Worm (Caenorhabditis elegans) whole organism, young adult: ENCODE data around the gene C14A4.7.

Experiments used
- B0336.3 ChIP-seq: fragments of 200-800 bp; sonication (Bioruptor generic); IDR thresholded peaks from 2 replicates; pipeline ENCODE4 v1.3.6; 2022; ENCODE audit warnings: missing genetic modification characterization, missing compliant biosample characterization
- F33H1.4 ChIP-seq: fragments of 200-800 bp; sonication (Bioruptor generic); IDR thresholded peaks from 2 replicates; pipeline ENCODE4 v1.3.6; 2022; ENCODE audit warnings: missing genetic modification reagents, missing genetic modification characterization, missing compliant biosample characterization
- F57A8.1 ChIP-seq: fragments of 200-800 bp; sonication (Bioruptor generic); optimal IDR thresholded peaks from 2 replicates; lab custom pipeline; 2018; ENCODE audit warnings: mild to moderate bottlenecking, missing genetic modification characterization, moderate library complexity, missing compliant biosample characterization
- K12H6.12 ChIP-seq: fragments of 200-800 bp; sonication (Bioruptor generic); optimal IDR thresholded peaks from 2 replicates; lab custom pipeline; 2018; ENCODE audit warnings: mild to moderate bottlenecking, missing genetic modification characterization, missing compliant biosample characterization
- Y56A3A.18 ChIP-seq: fragments of 200-800 bp; sonication (Bioruptor generic); IDR thresholded peaks from 2 replicates; pipeline ENCODE4 v1.3.6; 2022; ENCODE audit warnings: missing genetic modification reagents, missing genetic modification characterization, missing compliant biosample characterization
- Y67H2A.10 ChIP-seq: fragments of 200-800 bp; sonication (Bioruptor generic); conservative IDR thresholded peaks from 2 replicates; pipeline ENCODE4 v1.3.6; 2022; ENCODE audit warnings: missing genetic modification reagents, missing genetic modification characterization, missing compliant biosample characterization
- ama-1 ChIP-seq, 3 experiments: fragments of 150-350 bp in 1 of 3; sonication (generic microtip) in 2 of 3; optimal IDR thresholded peaks; 2 replicates each; lab custom pipeline; 2014 to 2018; ENCODE audit warnings: missing biosample characterization in 2 of 3, missing genetic modification characterization in 2 of 3, missing genetic modification reagents in 2 of 3
- attf-5 ChIP-seq: fragments of 200-800 bp; sonication (Bioruptor generic); optimal IDR thresholded peaks from 2 replicates; lab custom pipeline; 2018; ENCODE audit warnings: mild to moderate bottlenecking, missing genetic modification characterization, missing compliant biosample characterization
- attf-6 ChIP-seq: fragments of 200-800 bp; sonication (Bioruptor generic); IDR thresholded peaks from 2 replicates; pipeline ENCODE4 v1.3.6; 2022; ENCODE audit warnings: missing genetic modification reagents, missing genetic modification characterization, missing compliant biosample characterization
- bed-2 ChIP-seq: fragments of 200-800 bp; sonication (Bioruptor generic); IDR thresholded peaks from 2 replicates; pipeline ENCODE4 v1.3.6; 2022; ENCODE audit warnings: missing genetic modification reagents, missing genetic modification characterization, missing compliant biosample characterization
- ccch-3 ChIP-seq: fragments of 200-800 bp; sonication (Bioruptor generic); optimal IDR thresholded peaks from 2 replicates; lab custom pipeline; 2018; ENCODE audit warnings: mild to moderate bottlenecking, missing genetic modification characterization, missing compliant biosample characterization
- cebp-1 ChIP-seq, 2 experiments: fragments of 200-800 bp in 1 of 2; sonication (Bioruptor generic) in 1 of 2; sonication (generic microtip) in 1 of 2; IDR thresholded peaks in 1 of 2; optimal IDR thresholded peaks in 1 of 2; 2 replicates each; pipeline versions ENCODE4 v1.3.6 to Lab custom; 2017 to 2022; ENCODE audit warnings: missing compliant biosample characterization in 2 of 2, missing genetic modification characterization in 2 of 2, mild to moderate bottlenecking in 1 of 2, missing genetic modification reagents in 1 of 2, moderate library complexity in 1 of 2
- ceh-40 ChIP-seq: fragments of 200-800 bp; sonication (Bioruptor generic); IDR thresholded peaks from 2 replicates; pipeline ENCODE4 v1.3.6; 2022; ENCODE audit warnings: missing genetic modification characterization, missing compliant biosample characterization
- ceh-79 ChIP-seq: sonication (generic microtip); optimal IDR thresholded peaks from 2 replicates; lab custom pipeline; 2017; ENCODE audit warnings: mild to moderate bottlenecking, missing genetic modification characterization, missing compliant biosample characterization
- dox-1 ChIP-seq: fragments of 200-800 bp; sonication (Bioruptor generic); IDR thresholded peaks from 2 replicates; pipeline ENCODE4 v1.3.6; 2022; ENCODE audit warnings: missing genetic modification reagents, missing genetic modification characterization, missing compliant biosample characterization
- him-1 ChIP-seq: sonication (generic microtip); optimal IDR thresholded peaks from 2 replicates; lab custom pipeline; 2016; ENCODE audit warnings: missing genotype, missing genetic modification reagents, missing genetic modification characterization, missing compliant biosample characterization
- hmg-1.2 ChIP-seq: fragments of 200-800 bp; sonication (Bioruptor generic); IDR thresholded peaks from 2 replicates; pipeline ENCODE4 v1.3.6; 2022; ENCODE audit warnings: missing genetic modification reagents, missing genetic modification characterization, missing compliant biosample characterization
- let-607 ChIP-seq, 2 experiments: fragments of 200-800 bp in 1 of 2; sonication (Bioruptor generic) in 1 of 2; sonication (generic microtip) in 1 of 2; optimal IDR thresholded peaks; 2 replicates each; lab custom pipeline; 2016 to 2018; ENCODE audit warnings: mild to moderate bottlenecking in 2 of 2, missing compliant biosample characterization in 2 of 2, missing genetic modification characterization in 2 of 2, moderate library complexity in 2 of 2, missing genotype in 1 of 2
- lin-35 ChIP-seq, 3 experiments: fragments of 150-350 bp in 2 of 3; sonication (generic microtip) in 1 of 3; optimal IDR thresholded peaks; 2 replicates each; lab custom pipeline; 2014 to 2018; ENCODE audit warnings: missing biosample characterization in 3 of 3, missing genetic modification characterization in 3 of 3, missing genetic modification reagents in 3 of 3
- lsy-27 ChIP-seq: sonication (generic microtip); optimal IDR thresholded peaks from 2 replicates; lab custom pipeline; 2017; ENCODE audit warnings: missing genetic modification characterization, mild to moderate bottlenecking, missing compliant biosample characterization, antibody characterized with exemption, missing genotype, borderline replicate concordance; ENCODE audit not compliant: insufficient read depth
- madf-10 ChIP-seq: sonication (generic microtip); optimal IDR thresholded peaks from 2 replicates; lab custom pipeline; 2016; ENCODE audit warnings: mild to moderate bottlenecking, missing genetic modification characterization, missing compliant biosample characterization
- mcd-1 ChIP-seq: fragments of 200-800 bp; sonication (Bioruptor generic); IDR thresholded peaks from 2 replicates; pipeline ENCODE4 v1.3.6; 2022; ENCODE audit warnings: missing genetic modification reagents, missing genetic modification characterization, missing compliant biosample characterization
- nfya-2 ChIP-seq: fragments of 200-800 bp; sonication (Bioruptor generic); IDR thresholded peaks from 2 replicates; pipeline ENCODE4 v1.3.6; 2022; ENCODE audit warnings: missing genetic modification reagents, missing genetic modification characterization, missing compliant biosample characterization
- nhr-90 ChIP-seq: sonication (generic microtip); optimal IDR thresholded peaks from 2 replicates; lab custom pipeline; 2016; ENCODE audit warnings: missing genotype, mild to moderate bottlenecking, missing genetic modification characterization, missing compliant biosample characterization
- pbrm-1 ChIP-seq: fragments of 200-800 bp; sonication (Bioruptor generic); IDR thresholded peaks from 2 replicates; pipeline ENCODE4 v1.3.6; 2022; ENCODE audit warnings: missing genetic modification reagents, missing genetic modification characterization, missing compliant biosample characterization
- rcor-1 ChIP-seq: fragments of 200-800 bp; sonication (Bioruptor generic); IDR thresholded peaks from 2 replicates; pipeline ENCODE4 v1.3.6; 2022; ENCODE audit warnings: missing genetic modification reagents, missing genetic modification characterization, missing compliant biosample characterization
- snpc-1.1 ChIP-seq: sonication (generic microtip); optimal IDR thresholded peaks from 2 replicates; lab custom pipeline; 2017; ENCODE audit warnings: missing genetic modification characterization, mild to moderate bottlenecking, missing compliant biosample characterization, antibody characterized with exemption, moderate library complexity, missing genotype, missing genetic modification reagents; ENCODE audit not compliant: insufficient read depth
- somi-1 ChIP-seq: fragments of 200-800 bp; sonication (Bioruptor generic); optimal IDR thresholded peaks from 2 replicates; lab custom pipeline; 2018; ENCODE audit warnings: mild to moderate bottlenecking, missing genetic modification characterization, missing compliant biosample characterization
- tbp1 ChIP-seq: fragments of 200-800 bp; sonication (Bioruptor generic); optimal IDR thresholded peaks from 2 replicates; lab custom pipeline; 2018; ENCODE audit warnings: mild to moderate bottlenecking, missing genetic modification characterization, missing compliant biosample characterization
- unc-130 ChIP-seq: sonication (generic microtip); optimal IDR thresholded peaks from 2 replicates; lab custom pipeline; 2016; ENCODE audit warnings: missing genetic modification reagents, missing genetic modification characterization, missing compliant biosample characterization
- unc-62 ChIP-seq: fragments of 150-350 bp; optimal IDR thresholded peaks from 2 replicates; lab custom pipeline; 2014; ENCODE audit warnings: missing biosample characterization, missing genetic modification reagents, missing genetic modification characterization
- zfh-2 ChIP-seq: fragments of 200-800 bp; sonication (Bioruptor generic); conservative IDR thresholded peaks from 2 replicates; pipeline ENCODE4 v1.3.6; 2022; ENCODE audit warnings: missing genetic modification reagents, missing genetic modification characterization, missing compliant biosample characterization
- ztf-22 ChIP-seq: fragments of 200-800 bp; sonication (Bioruptor generic); optimal IDR thresholded peaks from 2 replicates; lab custom pipeline; 2018; ENCODE audit warnings: mild to moderate bottlenecking, missing genetic modification characterization, moderate library complexity, missing compliant biosample characterization

The C14A4.7 gene

DNA sequence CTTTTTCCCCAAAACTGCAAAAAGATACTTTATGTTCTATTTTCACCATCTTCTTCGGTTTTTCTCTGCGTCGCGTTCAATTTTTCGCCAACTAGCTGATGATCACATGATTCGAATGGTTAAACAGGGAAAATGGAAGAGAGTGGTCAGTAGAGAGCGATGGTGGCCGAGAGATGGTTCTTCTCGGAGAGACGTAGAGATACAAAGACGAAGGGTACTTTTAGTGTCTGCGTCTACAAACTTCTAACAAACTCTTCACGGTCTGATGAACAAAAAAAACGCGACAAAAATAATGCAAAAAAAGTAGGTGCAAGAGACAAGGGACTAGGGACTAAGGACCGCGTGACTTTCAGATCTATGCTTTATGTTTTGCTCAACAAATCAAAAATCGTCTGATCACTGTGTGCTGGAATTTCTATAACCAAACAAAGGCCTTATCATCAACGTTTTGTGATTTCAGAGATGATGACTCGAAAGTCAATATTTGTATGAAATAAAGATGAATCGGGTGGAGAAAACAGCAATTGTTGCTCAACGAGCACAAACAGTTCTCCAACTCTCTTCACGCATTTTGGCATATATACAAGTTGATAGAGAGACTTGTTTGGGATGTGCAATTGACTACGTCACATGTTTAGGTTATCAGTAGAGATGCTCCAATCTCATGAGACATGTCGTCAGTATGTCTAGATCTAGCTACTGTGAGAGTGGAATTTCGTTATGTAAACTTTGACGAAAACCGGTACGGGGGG is 44.2 kb downstream of the C14A4.7 start (continued):
- TF ChIP-seq mcd-1 (GFP tag; lab: Robert Waterston, UW) (peak; percentile 69), tbp1 (GFP tag; lab: Kevin White, UChicago) (peak; percentile 52), Y67H2A.10 (GFP tag; lab: Robert Waterston, UW) (0 out of 2 replicates have a peak, but pooled peaks have one; percentile 8), let-607 (tag; optimal IDR thresholded peaks at IDR 0.05; lab: Kevin White, UChicago) (peak in 1 of 2 experiments; percentile 66), zfh-2 (GFP tag; lab: Robert Waterston, UW) (peak; percentile 71), dox-1 (GFP tag; lab: Robert Waterston, UW) (peak; percentile 72), attf-6 (GFP tag; lab: Robert Waterston, UW) (no peak), nfya-2 (GFP tag; lab: Robert Waterston, UW) (no peak), ceh-40 (GFP tag; lab: Robert Waterston, UW) (0 out of 2 replicates have a peak, but pooled peaks have one; percentile 25), B0336.3 (GFP tag; lab: Robert Waterston, UW) (peak; percentile 80; the same call in 1 of the 2 replicates), hmg-1.2 (GFP tag; lab: Robert Waterston, UW) (peak; percentile 87), lsy-27 (tag; lab: Kevin White, UChicago) (no peak), F57A8.1 (GFP tag; lab: Kevin White, UChicago) (no peak), K12H6.12 (tag; lab: Kevin White, UChicago) (peak; percentile 90), unc-62 (GFP tag; lab: Kevin White, UChicago) (peak; percentile 51), cebp-1 (GFP tag; IDR thresholded peaks at IDR 0.05; lab: Robert Waterston, UW) (no peak), cebp-1 (tag; optimal IDR thresholded peaks at IDR 0.05; lab: Kevin White, UChicago) (peak; percentile 84), ccch-3 (GFP tag; lab: Kevin White, UChicago) (no peak), ceh-79 (tag; lab: Kevin White, UChicago) (peak; percentile 75), him-1 (tag; lab: Kevin White, UChicago) (no peak), unc-130 (GFP tag; lab: Kevin White, UChicago) (no peak), ztf-22 (GFP tag; lab: Kevin White, UChicago) (peak; percentile 50), somi-1 (GFP tag; lab: Kevin White, UChicago) (peak; percentile 87), Y56A3A.18 (GFP tag; lab: Robert Waterston, UW) (no peak), lin-35 (GFP tag; optimal IDR thresholded peaks at IDR 0.05; lab: Kevin White, UChicago) (peak in 1 of 3 experiments; percentile 87), attf-5 (GFP tag; lab: Kevin White, UChicago) (peak; percentile 77), bed-2 (no peak), F33H1.4 (GFP tag; lab: Robert Waterston, UW) (0 out of 2 replicates have a peak, but pooled peaks have one; percentile 8), ama-1 (optimal IDR thresholded peaks at IDR 0.05; lab: Kevin White, UChicago) (no peak), ama-1 (GFP tag; optimal IDR thresholded peaks at IDR 0.05; lab: Kevin White, UChicago) (peak in 1 of 2 experiments; percentile 12), madf-10 (tag; lab: Kevin White, UChicago) (peak; percentile 67), pbrm-1 (GFP tag; lab: Robert Waterston, UW) (peak; percentile 45; the same call in 1 of the 2 replicates), snpc-1.1 (tag; lab: Kevin White, UChicago) (peak; percentile 5), nhr-90 (tag; lab: Kevin White, UChicago) (peak; percentile 73), rcor-1 (peak; percentile 70)
